Fruit fly (Drosophila melanogaster) S2 (cell line): ENCODE data around the gene FMRFaR.

Source experiments
- CG8478 ChIP-seq: fragments of >200 bp; optimal IDR thresholded peaks from 2 replicates; lab custom pipeline; 2018
- CTCF ChIP-seq, 2 experiments: fragments of >200 bp; optimal IDR thresholded peaks; 2 replicates each; lab custom pipeline; 2018

- no peak for TF ChIP-seq CG8478
- TF ChIP-seq CTCF (optimal IDR thresholded peaks at IDR 0.05; lab: Kevin White, UChicago): no peak
These were observed 34.5 kb downstream of the FMRFaR start for dm6 chr3L:3035769-3036583.
